Worm (Caenorhabditis elegans) whole organism, L1 larva: ENCODE measurements around the gene R07A4.4.
A peak's percentile ranks its signal among the peaks of the same experiment; 100 is the strongest.

Experiments
- C16A3.4 ChIP-seq: fragments of 150-350 bp; optimal IDR thresholded peaks from 2 replicates; lab custom pipeline; 2014; ENCODE audit warnings: missing biosample characterization, missing genetic modification characterization
- C34B4.2 ChIP-seq: sonication (generic microtip); optimal IDR thresholded peaks from 2 replicates; lab custom pipeline; 2017; ENCODE audit warnings: mild to moderate bottlenecking, missing genetic modification characterization, missing compliant biosample characterization
- aha-1 ChIP-seq: fragments of 150-350 bp; optimal IDR thresholded peaks from 2 replicates; lab custom pipeline; 2014; ENCODE audit warnings: missing biosample characterization, missing genetic modification characterization
- aly-2 ChIP-seq: fragments of 150-350 bp; optimal IDR thresholded peaks from 2 replicates; lab custom pipeline; 2014; ENCODE audit warnings: missing biosample characterization, missing genetic modification characterization
- ceh-63 ChIP-seq: fragments of 200-800 bp; sonication (Bioruptor generic); optimal IDR thresholded peaks from 2 replicates; lab custom pipeline; 2018; ENCODE audit warnings: mild to moderate bottlenecking, missing genetic modification characterization, missing compliant biosample characterization
- ceh-8 ChIP-seq: fragments of 200-800 bp; sonication (Bioruptor generic); optimal IDR thresholded peaks from 2 replicates; lab custom pipeline; 2018; ENCODE audit warnings: mild to moderate bottlenecking, missing genetic modification characterization, moderate library complexity, missing compliant biosample characterization
- ceh-82 ChIP-seq, 3 experiments: fragments of 150-350 bp in 1 of 3; sonication (generic microtip) in 2 of 3; optimal IDR thresholded peaks; 2 replicates each; lab custom pipeline; 2014 to 2017; ENCODE audit warnings: missing biosample characterization in 3 of 3, missing genetic modification characterization in 3 of 3
- ceh-88 ChIP-seq: fragments of 200-800 bp; sonication (Bioruptor generic); IDR thresholded peaks from 2 replicates; pipeline ENCODE4 v1.3.6; 2022; ENCODE audit warnings: missing genetic modification characterization, missing compliant biosample characterization
- ces-1 ChIP-seq: fragments of 150-350 bp; optimal IDR thresholded peaks from 2 replicates; lab custom pipeline; 2014; ENCODE audit warnings: missing biosample characterization, missing genetic modification reagents, missing genetic modification characterization
- efl-3 ChIP-seq: fragments of 200-800 bp; sonication (Bioruptor generic); optimal IDR thresholded peaks from 2 replicates; lab custom pipeline; 2018; ENCODE audit warnings: mild to moderate bottlenecking, missing genetic modification characterization, missing compliant biosample characterization
- ets-5 ChIP-seq: fragments of 200-800 bp; sonication (Bioruptor generic); IDR thresholded peaks from 2 replicates; pipeline ENCODE4 v1.3.6; 2022; ENCODE audit warnings: missing genetic modification characterization, missing compliant biosample characterization
- fkh-10 ChIP-seq: sonication (generic microtip); optimal IDR thresholded peaks from 2 replicates; lab custom pipeline; 2017; ENCODE audit warnings: missing biosample characterization, missing genetic modification reagents, missing genetic modification characterization
- hlh-17 ChIP-seq: fragments of 200-800 bp; sonication (Bioruptor generic); optimal IDR thresholded peaks from 2 replicates; lab custom pipeline; 2018; ENCODE audit warnings: missing genetic modification characterization, mild to moderate bottlenecking, missing compliant biosample characterization, moderate library complexity, borderline replicate concordance
- irx-1 ChIP-seq: sonication (generic microtip); optimal IDR thresholded peaks from 2 replicates; lab custom pipeline; 2016; ENCODE audit warnings: missing genetic modification characterization, missing compliant biosample characterization
- lin-14 ChIP-seq: fragments of 200-800 bp; sonication (Bioruptor generic); optimal IDR thresholded peaks from 2 replicates; lab custom pipeline; 2018; ENCODE audit warnings: mild to moderate bottlenecking, missing genetic modification characterization, moderate library complexity, missing compliant biosample characterization
- lin-15B ChIP-seq: fragments of 150-350 bp; sonication (generic microtip); optimal IDR thresholded peaks from 3 replicates; lab custom pipeline; 2014; ENCODE audit warnings: missing biosample characterization, missing genetic modification characterization
- lir-3 ChIP-seq: sonication (generic microtip); optimal IDR thresholded peaks from 2 replicates; lab custom pipeline; 2016; ENCODE audit warnings: mild to moderate bottlenecking, missing genetic modification characterization, moderate library complexity, missing compliant biosample characterization; ENCODE audit not compliant: poor library complexity
- lsy-2 ChIP-seq, 2 experiments: fragments of 150-350 bp; optimal IDR thresholded peaks; 2 replicates each; lab custom pipeline; 2014; ENCODE audit warnings: missing biosample characterization in 2 of 2, missing genetic modification characterization in 2 of 2
- nhr-11 ChIP-seq: fragments of 150-350 bp; optimal IDR thresholded peaks from 2 replicates; lab custom pipeline; 2014; ENCODE audit warnings: missing biosample characterization, missing genetic modification characterization
- nhr-19 ChIP-seq: fragments of 200-800 bp; sonication (Bioruptor generic); conservative IDR thresholded peaks from 2 replicates; pipeline ENCODE4 v1.3.6; 2022; ENCODE audit warnings: missing genetic modification characterization, missing compliant biosample characterization
- nhr-20 ChIP-seq: sonication (generic microtip); optimal IDR thresholded peaks from 2 replicates; lab custom pipeline; 2016; ENCODE audit warnings: mild to moderate bottlenecking, missing genetic modification characterization, missing compliant biosample characterization
- nhr-71 ChIP-seq: sonication (generic microtip); optimal IDR thresholded peaks from 2 replicates; lab custom pipeline; 2016; ENCODE audit warnings: mild to moderate bottlenecking, missing genetic modification characterization, moderate library complexity, missing compliant biosample characterization
- nhr-76 ChIP-seq: sonication (generic microtip); optimal IDR thresholded peaks from 2 replicates; lab custom pipeline; 2017; ENCODE audit warnings: missing biosample characterization, missing genetic modification characterization
- nhr-77 ChIP-seq: fragments of 150-350 bp; optimal IDR thresholded peaks from 2 replicates; lab custom pipeline; 2014; ENCODE audit warnings: missing biosample characterization, missing genetic modification characterization
- nhr-85 ChIP-seq: sonication (generic microtip); peaks from one replicate; lab custom pipeline; 2016; ENCODE audit warnings: missing genetic modification characterization, inconsistent platforms, missing compliant biosample characterization
- nhr-90 ChIP-seq: sonication (generic microtip); optimal IDR thresholded peaks from 2 replicates; lab custom pipeline; 2016; ENCODE audit warnings: mild to moderate bottlenecking, missing genetic modification characterization, missing compliant biosample characterization; ENCODE audit not compliant: poor library complexity
- pax-3 ChIP-seq: fragments of 200-800 bp; sonication (Bioruptor generic); optimal IDR thresholded peaks from 2 replicates; lab custom pipeline; 2018; ENCODE audit warnings: mild to moderate bottlenecking, missing genetic modification characterization, moderate library complexity, missing compliant biosample characterization
- rnt-1 ChIP-seq: sonication (generic microtip); optimal IDR thresholded peaks from 2 replicates; lab custom pipeline; 2016; ENCODE audit warnings: mild to moderate bottlenecking, missing genetic modification characterization, moderate library complexity, missing compliant biosample characterization
- snpc-4 ChIP-seq: fragments of 150-350 bp; optimal IDR thresholded peaks from 2 replicates; lab custom pipeline; 2014; ENCODE audit warnings: missing biosample characterization, missing genetic modification characterization
- snu-23 ChIP-seq: sonication (generic microtip); optimal IDR thresholded peaks from 2 replicates; lab custom pipeline; 2016; ENCODE audit warnings: missing genetic modification characterization, missing compliant biosample characterization
- sox-4 ChIP-seq: sonication (generic microtip); optimal IDR thresholded peaks from 2 replicates; lab custom pipeline; 2016; ENCODE audit warnings: missing genetic modification characterization, missing compliant biosample characterization
- tbx-2 ChIP-seq: sonication (generic microtip); optimal IDR thresholded peaks from 2 replicates; lab custom pipeline; 2016; ENCODE audit warnings: missing genetic modification characterization, missing compliant biosample characterization
- unc-30 ChIP-seq: sonication (generic microtip); optimal IDR thresholded peaks from 2 replicates; lab custom pipeline; 2017; ENCODE audit warnings: missing biosample characterization, missing genetic modification characterization
- unc-62 ChIP-seq: fragments of 150-350 bp; optimal IDR thresholded peaks from 2 replicates; lab custom pipeline; 2014; ENCODE audit warnings: missing biosample characterization, missing genetic modification reagents, missing genetic modification characterization
- unc-86 ChIP-seq: sonication (generic microtip); optimal IDR thresholded peaks from 2 replicates; lab custom pipeline; 2016; ENCODE audit warnings: missing genetic modification characterization, missing compliant biosample characterization
- xbp-1 ChIP-seq: sonication (generic microtip); optimal IDR thresholded peaks from 2 replicates; lab custom pipeline; 2016; ENCODE audit warnings: missing genetic modification characterization, missing compliant biosample characterization
- zag-1 ChIP-seq: fragments of 150-350 bp; optimal IDR thresholded peaks from 2 replicates; lab custom pipeline; 2014; ENCODE audit warnings: missing biosample characterization, missing genetic modification characterization

R07A4.4 gene

DNA sequence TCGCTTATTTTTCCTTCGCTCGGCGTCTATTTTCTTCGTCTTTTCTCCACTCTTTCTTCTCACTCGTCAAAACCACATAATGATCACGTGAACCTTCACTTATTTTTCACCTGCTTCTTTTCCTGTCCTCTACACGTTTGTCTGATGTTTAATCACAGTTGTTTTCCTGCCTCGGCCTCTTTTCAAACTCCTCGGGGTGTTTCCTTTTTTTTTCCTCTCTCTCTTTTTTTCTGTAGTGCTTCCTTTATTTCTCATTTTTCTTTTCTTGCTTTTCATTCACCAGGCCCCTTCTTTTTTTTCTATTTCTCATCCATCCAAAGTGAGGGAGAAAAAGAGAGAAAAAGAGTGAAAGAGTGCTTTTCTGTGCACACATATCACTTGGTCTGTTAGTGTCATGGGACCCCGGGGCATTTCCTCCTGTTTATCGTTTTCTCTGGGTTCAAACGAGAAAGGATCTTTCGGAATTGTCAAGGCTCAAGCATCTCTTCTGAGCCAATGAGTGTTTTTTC is 13.5 kb upstream of the R07A4.4 start (continued):
- TF ChIP-seq nhr-85 = peak; percentile 97
- peak; percentile 8 to 78 (median 55) for TF ChIP-seq ceh-82 (tag; optimal IDR thresholded peaks at IDR 0.05; lab: Kevin White, UChicago)
- no peak for TF ChIP-seq C34B4.2
- TF ChIP-seq nhr-20 (tag; lab: Kevin White, UChicago) = peak; percentile 98
- peak; percentile 81 for TF ChIP-seq rnt-1 (tag; lab: Kevin White, UChicago)
- peak; percentile 29 for TF ChIP-seq snpc-4 (tag; lab: Kevin White, UChicago)
- TF ChIP-seq sox-4 (tag; lab: Kevin White, UChicago) = peak; percentile 75
- peak; percentile 61 for TF ChIP-seq ceh-8 (GFP tag; lab: Kevin White, UChicago)
- peak; percentile 73 for TF ChIP-seq unc-86 (tag; lab: Kevin White, UChicago)
- peak; percentile 76 for TF ChIP-seq fkh-10 (GFP tag; lab: Kevin White, UChicago)
- TF ChIP-seq snu-23 = peak; percentile 95
- TF ChIP-seq ces-1 (GFP tag; lab: Kevin White, UChicago) = no peak
- no peak for TF ChIP-seq unc-30 (tag; lab: Kevin White, UChicago)
- TF ChIP-seq irx-1 = peak; percentile 89
- peak; percentile 99 for TF ChIP-seq nhr-71 (tag; lab: Kevin White, UChicago)
- TF ChIP-seq xbp-1 (tag; lab: Kevin White, UChicago) = peak; percentile 75
- peak; percentile 96 for TF ChIP-seq tbx-2 (tag; lab: Kevin White, UChicago)
- peak; percentile 69 for TF ChIP-seq pax-3
- TF ChIP-seq nhr-90 (tag; lab: Kevin White, UChicago) = peak; percentile 76
- peak; percentile 17 for TF ChIP-seq aha-1
- TF ChIP-seq efl-3 = no peak
- no peak for TF ChIP-seq lin-15B (tag; lab: Kevin White, UChicago)
- TF ChIP-seq aly-2 = peak; percentile 13
- peak; percentile 78 for TF ChIP-seq nhr-11 (tag; lab: Kevin White, UChicago)
- no peak for TF ChIP-seq hlh-17 (GFP tag; lab: Kevin White, UChicago)

DNA sequence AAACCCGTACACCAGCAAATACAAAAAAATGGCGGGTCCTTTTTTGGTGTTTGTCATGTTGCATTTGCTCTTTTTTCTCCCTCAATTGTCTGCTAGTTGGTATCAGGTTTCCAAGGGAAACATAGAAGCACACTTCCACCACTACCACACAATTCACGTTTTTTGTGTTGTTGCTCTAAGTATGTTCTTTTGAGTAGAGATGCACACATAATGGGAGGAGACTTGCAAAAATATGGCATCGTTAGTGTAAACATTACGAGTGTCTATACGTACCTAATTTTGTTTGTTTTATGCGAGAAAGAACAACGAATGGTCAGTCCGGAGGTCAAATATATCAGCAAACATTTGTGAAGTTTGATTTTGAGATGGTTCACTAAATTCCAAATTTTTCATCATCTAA is 12.5 kb upstream of the R07A4.4 start:
- no peak for TF ChIP-seq nhr-90 (tag; lab: Kevin White, UChicago)
- peak; percentile 17 for TF ChIP-seq lin-14 (GFP tag; lab: Kevin White, UChicago)
- TF ChIP-seq zag-1 (tag; lab: Kevin White, UChicago) = no peak
- TF ChIP-seq ets-5 = no peak
- no peak for TF ChIP-seq ceh-88 (GFP tag; lab: Robert Waterston, UW)
- TF ChIP-seq ceh-63 (GFP tag; lab: Kevin White, UChicago) = no peak
- TF ChIP-seq nhr-77 (tag; lab: Kevin White, UChicago) = peak; percentile 1
- no peak for TF ChIP-seq lir-3 (tag; lab: Kevin White, UChicago)
- TF ChIP-seq lin-15B (tag; lab: Kevin White, UChicago) = no peak
- no peak for TF ChIP-seq unc-62 (GFP tag; lab: Kevin White, UChicago)
- TF ChIP-seq ces-1 (GFP tag; lab: Kevin White, UChicago) = no peak

DNA sequence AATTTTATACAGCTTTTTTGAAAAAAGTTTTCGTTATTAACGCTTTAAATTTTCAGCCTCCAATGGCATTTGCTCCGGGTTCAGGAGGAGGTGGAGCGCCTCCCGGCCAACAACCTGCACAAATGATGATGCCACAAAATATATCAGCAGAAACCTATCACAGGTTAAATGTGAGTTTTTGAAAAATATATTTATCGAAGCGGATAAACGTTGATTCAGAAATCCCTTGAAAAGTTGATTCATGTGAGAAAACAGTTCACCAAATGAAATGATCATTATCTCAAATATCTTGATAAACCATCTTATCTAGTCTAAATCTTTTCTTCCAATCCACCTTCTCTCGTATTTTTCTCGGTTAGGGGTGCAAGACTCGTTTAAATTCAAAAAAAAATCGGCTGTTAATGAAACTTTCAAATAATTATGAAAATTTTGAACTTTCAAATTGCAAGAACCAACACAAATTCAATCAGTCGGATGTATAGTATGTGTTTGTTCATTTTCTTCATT is 11.8 kb upstream of the R07A4.4 start, which contains the start of gene sma-9:
TSS of gene sma-9 (plus strand) at position 51 of the 507 bp plus-strand sequence.
- TF ChIP-seq nhr-85 (peak; percentile 91), C16A3.4 (tag; lab: Kevin White, UChicago) (no peak), nhr-77 (tag; lab: Kevin White, UChicago) (no peak), lin-14 (GFP tag; lab: Kevin White, UChicago) (peak; percentile 41), nhr-71 (tag; lab: Kevin White, UChicago) (peak; percentile 8), efl-3 (peak; percentile 25), nhr-19 (no peak), sox-4 (tag; lab: Kevin White, UChicago) (no peak), lsy-2 (tag; optimal IDR thresholded peaks at IDR 0.05; lab: Kevin White, UChicago) (peak in 1 of 2 experiments; percentile 11), ceh-88 (GFP tag; lab: Robert Waterston, UW) (no peak), nhr-76 (tag; lab: Kevin White, UChicago) (no peak), nhr-90 (tag; lab: Kevin White, UChicago) (no peak), pax-3 (no peak), nhr-20 (tag; lab: Kevin White, UChicago) (peak; percentile 21), irx-1 (no peak)
- TF ChIP-seq, all 84 proteins: peak for 6
